Fruit fly (Drosophila melanogaster): ENCODE measurements around the gene CG9915.

DNA sequence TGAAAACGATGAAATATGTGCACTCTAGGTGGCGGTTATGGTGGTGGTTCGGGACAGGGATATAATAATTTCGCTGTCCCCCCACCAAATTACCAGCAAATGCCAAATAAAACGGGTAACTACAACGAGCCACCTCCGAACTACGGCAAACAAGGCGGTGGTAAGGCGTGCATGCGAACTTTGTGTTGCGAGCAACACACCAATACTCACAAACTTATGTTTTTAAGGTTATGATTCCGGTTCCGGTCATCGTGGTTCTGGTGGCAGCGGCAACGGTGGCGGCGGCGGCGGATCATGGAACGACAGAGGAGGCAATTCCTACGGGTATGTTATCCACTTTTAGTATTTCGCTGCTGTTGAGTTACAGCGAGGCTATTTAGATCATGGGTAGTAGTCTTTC lies 23.9 kb downstream of the CG9915 start:
- TF ChIP-seq run (tag; optimal IDR thresholded peaks at IDR 0.05): no peak
- no peak for TF ChIP-seq HmgZ (tag; optimal IDR thresholded peaks at IDR 0.05)
- no peak for TF ChIP-seq HHEX (GFP tag; optimal IDR thresholded peaks at IDR 0.05)
- TF ChIP-seq CG12942 (GFP tag; optimal IDR thresholded peaks at IDR 0.05): no peak
- TF ChIP-seq CG10431 (GFP tag; optimal IDR thresholded peaks at IDR 0.05): no peak
- no peak for TF ChIP-seq gcm (GFP tag; optimal IDR thresholded peaks at IDR 0.05)
- TF ChIP-seq Hr3 (GFP tag; optimal IDR thresholded peaks at IDR 0.05): no peak
- TF ChIP-seq CG12769 (tag; optimal IDR thresholded peaks at IDR 0.05): no peak
- no peak for TF ChIP-seq lmd (GFP tag; IDR thresholded peaks at IDR 0.05)

All from whole organism, embryonic.